Worm (Caenorhabditis elegans) whole organism, mixed stage, embryonic: Measurements from ENCODE around the gene C17G10.1.

Experiments used
- M03D4.4 ChIP-seq: sonication (generic microtip); optimal IDR thresholded peaks from 2 replicates; lab custom pipeline; 2017; ENCODE audit warnings: mild to moderate bottlenecking, missing genetic modification characterization, missing compliant biosample characterization
- bed-3 ChIP-seq: fragments of 200-800 bp; sonication (Bioruptor generic); optimal IDR thresholded peaks from 3 replicates; lab custom pipeline; 2018; ENCODE audit warnings: mild to moderate bottlenecking, missing genetic modification characterization, moderate library complexity, missing compliant biosample characterization
- blmp-1 ChIP-seq: fragments of 150-350 bp; optimal IDR thresholded peaks from 2 replicates; lab custom pipeline; 2014; ENCODE audit warnings: missing biosample characterization, missing genetic modification characterization
- ceh-39 ChIP-seq: fragments of 150-350 bp; optimal IDR thresholded peaks from 2 replicates; lab custom pipeline; 2014; ENCODE audit warnings: missing biosample characterization, missing genetic modification characterization
- ceh-83 ChIP-seq: fragments of 200-800 bp; sonication (Bioruptor generic); optimal IDR thresholded peaks from 2 replicates; lab custom pipeline; 2018; ENCODE audit warnings: mild to moderate bottlenecking, missing genetic modification characterization, missing compliant biosample characterization
- ces-1 ChIP-seq: fragments of 150-350 bp; optimal IDR thresholded peaks from 2 replicates; lab custom pipeline; 2014; ENCODE audit warnings: missing biosample characterization, missing genetic modification reagents, missing genetic modification characterization
- cnd-1 ChIP-seq: fragments of 200-800 bp; sonication (Bioruptor generic); optimal IDR thresholded peaks from 2 replicates; lab custom pipeline; 2018; ENCODE audit warnings: mild to moderate bottlenecking, missing genetic modification characterization, missing compliant biosample characterization
- elt-1 ChIP-seq: sonication (generic microtip); optimal IDR thresholded peaks from 2 replicates; lab custom pipeline; 2017; ENCODE audit warnings: missing genetic modification characterization, mild to moderate bottlenecking, missing compliant biosample characterization, antibody characterized with exemption, moderate library complexity, borderline replicate concordance; ENCODE audit not compliant: insufficient read depth
- elt-3 ChIP-seq: fragments of 150-350 bp; optimal IDR thresholded peaks from 2 replicates; lab custom pipeline; 2014; ENCODE audit warnings: missing biosample characterization, missing genetic modification characterization
- flh-1 ChIP-seq: fragments of 200-800 bp; sonication (Bioruptor generic); optimal IDR thresholded peaks from 2 replicates; lab custom pipeline; 2018; ENCODE audit warnings: mild to moderate bottlenecking, missing genetic modification characterization, moderate library complexity, missing compliant biosample characterization
- ham-2 ChIP-seq: fragments of 200-800 bp; sonication (Bioruptor generic); optimal IDR thresholded peaks from 2 replicates; lab custom pipeline; 2018; ENCODE audit warnings: mild to moderate bottlenecking, missing genetic modification characterization, missing compliant biosample characterization
- hlh-1 ChIP-seq: fragments of 150-350 bp; optimal IDR thresholded peaks from 2 replicates; lab custom pipeline; 2014; ENCODE audit warnings: missing biosample characterization, missing genetic modification reagents, missing genetic modification characterization
- lin-13 ChIP-seq: fragments of 150-350 bp; optimal IDR thresholded peaks from 2 replicates; lab custom pipeline; 2014; ENCODE audit warnings: missing biosample characterization, missing genetic modification characterization
- lin-32 ChIP-seq: fragments of 200-800 bp; sonication (Bioruptor generic); optimal IDR thresholded peaks from 2 replicates; lab custom pipeline; 2018; ENCODE audit warnings: mild to moderate bottlenecking, missing genetic modification characterization, missing compliant biosample characterization
- lsy-2 ChIP-seq: fragments of 150-350 bp; optimal IDR thresholded peaks from 2 replicates; lab custom pipeline; 2014; ENCODE audit warnings: missing biosample characterization, missing genetic modification characterization
- mab-5 ChIP-seq: fragments of 150-350 bp; optimal IDR thresholded peaks from 2 replicates; lab custom pipeline; 2014; ENCODE audit warnings: missing biosample characterization, missing genetic modification characterization
- mep-1 ChIP-seq: fragments of 150-350 bp; optimal IDR thresholded peaks from 2 replicates; lab custom pipeline; 2017; ENCODE audit warnings: missing biosample characterization, missing genetic modification reagents, missing genetic modification characterization, inconsistent platforms
- mls-2 ChIP-seq: sonication (generic microtip); optimal IDR thresholded peaks from 2 replicates; lab custom pipeline; 2016; ENCODE audit warnings: mild to moderate bottlenecking, missing genetic modification characterization, moderate library complexity, missing compliant biosample characterization
- nhr-12 ChIP-seq: fragments of 150-350 bp; optimal IDR thresholded peaks from 2 replicates; lab custom pipeline; 2014; ENCODE audit warnings: missing biosample characterization, missing genetic modification characterization
- nhr-2 ChIP-seq: fragments of 150-350 bp; optimal IDR thresholded peaks from 2 replicates; lab custom pipeline; 2014; ENCODE audit warnings: missing biosample characterization, missing genetic modification characterization
- nhr-237 ChIP-seq: fragments of 150-350 bp; optimal IDR thresholded peaks from 2 replicates; lab custom pipeline; 2014; ENCODE audit warnings: missing biosample characterization, missing genetic modification characterization
- nhr-28 ChIP-seq: fragments of 150-350 bp; optimal IDR thresholded peaks from 2 replicates; lab custom pipeline; 2014; ENCODE audit warnings: missing biosample characterization, missing genetic modification characterization
- pha-4 ChIP-seq: fragments of 150-350 bp; optimal IDR thresholded peaks from 2 replicates; lab custom pipeline; 2018; ENCODE audit warnings: missing biosample characterization, missing genetic modification reagents, missing genetic modification characterization
- sem-2 ChIP-seq: fragments of 200-800 bp; sonication (Bioruptor generic); optimal IDR thresholded peaks from 2 replicates; lab custom pipeline; 2018; ENCODE audit warnings: mild to moderate bottlenecking, missing genetic modification characterization, missing compliant biosample characterization
- snpc-4 ChIP-seq: fragments of 150-350 bp; optimal IDR thresholded peaks from 2 replicates; lab custom pipeline; 2014; ENCODE audit warnings: missing biosample characterization, missing genetic modification characterization
- sptf-1 ChIP-seq: sonication (generic microtip); optimal IDR thresholded peaks from 2 replicates; lab custom pipeline; 2017; ENCODE audit warnings: mild to moderate bottlenecking, missing genetic modification characterization, moderate library complexity, missing compliant biosample characterization
- unc-120 ChIP-seq: sonication (generic microtip); optimal IDR thresholded peaks from 2 replicates; lab custom pipeline; 2017; ENCODE audit warnings: missing genetic modification characterization, missing compliant biosample characterization; ENCODE audit not compliant: poor library complexity, severe bottlenecking
- unc-39 ChIP-seq: fragments of 150-350 bp; optimal IDR thresholded peaks from 2 replicates; lab custom pipeline; 2014; ENCODE audit warnings: missing biosample characterization, missing genetic modification characterization
- unc-62 ChIP-seq: fragments of 150-350 bp; optimal IDR thresholded peaks from 2 replicates; lab custom pipeline; 2014; ENCODE audit warnings: missing biosample characterization, missing genetic modification reagents, missing genetic modification characterization
- zip-8 ChIP-seq: fragments of 150-350 bp; optimal IDR thresholded peaks from 2 replicates; lab custom pipeline; 2014; ENCODE audit warnings: missing biosample characterization, missing genetic modification characterization
- ztf-11 ChIP-seq: fragments of 150-350 bp; optimal IDR thresholded peaks from 2 replicates; lab custom pipeline; 2014; ENCODE audit warnings: missing biosample characterization, missing genetic modification characterization

The C17G10.1 gene

ce11 chrII:5633453-5633852, 37.1 kb downstream of the C17G10.1 start:
- TF ChIP-seq flh-1 (GFP tag; lab: Kevin White, UChicago) (no peak), ceh-83 (GFP tag; lab: Kevin White, UChicago) (no peak), ztf-11 (tag; lab: Kevin White, UChicago) (no peak), zip-8 (tag; lab: Kevin White, UChicago) (no peak), unc-120 (no peak), unc-62 (GFP tag; lab: Kevin White, UChicago) (no peak), cnd-1 (tag; lab: Kevin White, UChicago) (no peak), pha-4 (tag; lab: Kevin White, UChicago) (no peak), snpc-4 (tag; lab: Kevin White, UChicago) (no peak)

- TF ChIP-seq nhr-2: no peak
- no peak for TF ChIP-seq unc-39 (tag; lab: Kevin White, UChicago)
- TF ChIP-seq lin-32 (GFP tag; lab: Kevin White, UChicago): no peak
- no peak for TF ChIP-seq ceh-83 (GFP tag; lab: Kevin White, UChicago)
- TF ChIP-seq cnd-1 (tag; lab: Kevin White, UChicago): no peak
- TF ChIP-seq sem-2: no peak
- TF ChIP-seq sptf-1: no peak
- TF ChIP-seq elt-1 (tag; lab: Kevin White, UChicago): no peak
- no peak for TF ChIP-seq lsy-2
- TF ChIP-seq unc-120: no peak
- no peak for TF ChIP-seq ztf-11 (tag; lab: Kevin White, UChicago)
- TF ChIP-seq hlh-1: no peak
- no peak for TF ChIP-seq mab-5 (tag; lab: Kevin White, UChicago)
- TF ChIP-seq M03D4.4 (tag; lab: Kevin White, UChicago): no peak
- TF ChIP-seq pha-4 (tag; lab: Kevin White, UChicago): no peak
- TF ChIP-seq mep-1 (tag; lab: Kevin White, UChicago): no peak
- no peak for TF ChIP-seq nhr-12 (tag; lab: Kevin White, UChicago)
- no peak for TF ChIP-seq ces-1 (GFP tag; lab: Kevin White, UChicago)
- TF ChIP-seq ham-2: no peak
Observed at ce11 chrII:5636826-5637225, 40.5 kb downstream of the C17G10.1 start, which contains the start of gene F59E12.8. TSS of gene F59E12.8 (minus strand) at chrII:5636926.

ce11 chrII:5638059-5638458, 41.7 kb downstream of the C17G10.1 start, which contains the start of gene F59E12.3:
TSS of gene F59E12.3 (plus strand) at chrII:5638359.
- TF ChIP-seq sem-2 (no peak), nhr-2 (no peak), unc-62 (GFP tag; lab: Kevin White, UChicago) (no peak), lin-13 (no peak), pha-4 (tag; lab: Kevin White, UChicago) (no peak), ham-2 (no peak), mab-5 (tag; lab: Kevin White, UChicago) (no peak), cnd-1 (tag; lab: Kevin White, UChicago) (no peak), sptf-1 (no peak), mls-2 (tag; lab: Kevin White, UChicago) (no peak), ceh-39 (no peak), nhr-28 (no peak), snpc-4 (tag; lab: Kevin White, UChicago) (no peak), flh-1 (GFP tag; lab: Kevin White, UChicago) (no peak), nhr-237 (tag; lab: Kevin White, UChicago) (no peak)

ce11 chrII:5640362-5641079, 44.2 kb downstream of the C17G10.1 start:
- no peak for TF ChIP-seq nhr-28
- TF ChIP-seq mep-1 (tag; lab: Kevin White, UChicago): no peak
- TF ChIP-seq lin-32 (GFP tag; lab: Kevin White, UChicago): no peak
- no peak for TF ChIP-seq ceh-39

- no peak for TF ChIP-seq bed-3 (GFP tag; lab: Kevin White, UChicago)
- no peak for TF ChIP-seq lin-13
- TF ChIP-seq sem-2: no peak
- no peak for TF ChIP-seq M03D4.4 (tag; lab: Kevin White, UChicago)
- no peak for TF ChIP-seq blmp-1 (tag; lab: Kevin White, UChicago)
- no peak for TF ChIP-seq ham-2
- no peak for TF ChIP-seq sptf-1
- TF ChIP-seq elt-3 (tag; lab: Kevin White, UChicago): no peak
- TF ChIP-seq flh-1 (GFP tag; lab: Kevin White, UChicago): no peak
- TF ChIP-seq unc-120: no peak
- TF ChIP-seq hlh-1: no peak
- no peak for TF ChIP-seq unc-39 (tag; lab: Kevin White, UChicago)
Observed at ce11 chrII:5642110-5642509, 45.8 kb downstream of the C17G10.1 start.
